Worm (Caenorhabditis elegans) whole organism, L1 larva: ENCODE results near the gene F07G11.1.

Experiments used
- aha-1 ChIP-seq: fragments of 150-350 bp; optimal IDR thresholded peaks from 2 replicates; lab custom pipeline; 2014; ENCODE audit warnings: missing biosample characterization, missing genetic modification characterization
- ceh-63 ChIP-seq: fragments of 200-800 bp; sonication (Bioruptor generic); optimal IDR thresholded peaks from 2 replicates; lab custom pipeline; 2018; ENCODE audit warnings: mild to moderate bottlenecking, missing genetic modification characterization, missing compliant biosample characterization
- jun-1 ChIP-seq: fragments of 150-350 bp; optimal IDR thresholded peaks from 2 replicates; lab custom pipeline; 2014; ENCODE audit warnings: missing biosample characterization, missing genetic modification reagents, missing genetic modification characterization
- lin-13 ChIP-seq: fragments of 150-350 bp; optimal IDR thresholded peaks from 2 replicates; lab custom pipeline; 2014; ENCODE audit warnings: missing biosample characterization, missing genetic modification reagents, missing genetic modification characterization
- mdl-1 ChIP-seq, 2 experiments: fragments of 150-350 bp; optimal IDR thresholded peaks; 2 replicates each; lab custom pipeline; 2014 to 2017; ENCODE audit warnings: missing biosample characterization in 2 of 2, missing genetic modification characterization in 2 of 2, inconsistent platforms in 1 of 2
- nhr-12 ChIP-seq: sonication (generic microtip); optimal IDR thresholded peaks from 2 replicates; lab custom pipeline; 2017; ENCODE audit warnings: missing biosample characterization, missing genetic modification characterization
- nhr-237 ChIP-seq: fragments of 150-350 bp; optimal IDR thresholded peaks from 2 replicates; lab custom pipeline; 2014; ENCODE audit warnings: missing biosample characterization, missing genetic modification characterization
- pag-3 ChIP-seq: sonication (generic microtip); optimal IDR thresholded peaks from 2 replicates; lab custom pipeline; 2017; ENCODE audit warnings: missing genetic modification characterization, mild to moderate bottlenecking, missing compliant biosample characterization, antibody characterized with exemption, borderline replicate concordance; ENCODE audit not compliant: insufficient read depth
- pqm-1 ChIP-seq: sonication (generic microtip); optimal IDR thresholded peaks from 3 replicates; lab custom pipeline; 2017; ENCODE audit warnings: missing biosample characterization, missing genetic modification characterization
- sup-37 ChIP-seq: fragments of 200-800 bp; sonication (Bioruptor generic); optimal IDR thresholded peaks from 2 replicates; lab custom pipeline; 2018; ENCODE audit warnings: mild to moderate bottlenecking, missing genetic modification characterization, missing compliant biosample characterization
- unc-62 ChIP-seq: fragments of 150-350 bp; optimal IDR thresholded peaks from 2 replicates; lab custom pipeline; 2014; ENCODE audit warnings: missing biosample characterization, missing genetic modification reagents, missing genetic modification characterization
- vab-15 ChIP-seq: sonication (generic microtip); optimal IDR thresholded peaks from 2 replicates; lab custom pipeline; 2017; ENCODE audit warnings: missing genotype, mild to moderate bottlenecking, missing genetic modification characterization, missing compliant biosample characterization
- zag-1 ChIP-seq: fragments of 150-350 bp; optimal IDR thresholded peaks from 2 replicates; lab custom pipeline; 2014; ENCODE audit warnings: missing biosample characterization, missing genetic modification characterization
- ztf-4 ChIP-seq: fragments of 150-350 bp; optimal IDR thresholded peaks from 2 replicates; lab custom pipeline; 2014; ENCODE audit warnings: missing biosample characterization, missing genetic modification characterization

DNA sequence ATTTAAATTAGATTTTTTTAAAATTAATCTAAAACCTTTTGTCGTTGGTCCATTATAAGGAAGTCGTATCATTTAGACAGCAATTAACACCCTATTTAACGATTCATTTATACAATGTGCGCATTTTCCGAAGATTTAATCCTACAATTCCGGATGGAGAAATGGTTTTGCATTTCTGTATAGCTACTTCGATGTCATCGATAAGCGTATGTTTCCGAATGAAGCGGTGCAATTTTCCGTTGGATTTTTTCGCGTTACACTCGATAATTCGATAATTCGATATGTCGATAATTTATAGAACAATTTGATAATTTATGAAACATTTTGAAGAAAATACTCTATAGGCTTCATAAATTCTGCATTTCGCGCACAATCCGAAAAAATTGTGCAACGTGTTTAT, 32.2 kb upstream of the F07G11.1 start, which contains the start of gene C13A2.10:
- TF ChIP-seq ztf-4 (tag; lab: Kevin White, UChicago) (no peak), ceh-63 (GFP tag; lab: Kevin White, UChicago) (no peak), nhr-237 (tag; lab: Kevin White, UChicago) (no peak), sup-37 (GFP tag; lab: Kevin White, UChicago) (no peak), mdl-1 (tag; optimal IDR thresholded peaks at IDR 0.05; lab: Kevin White, UChicago) (no peak), lin-13 (GFP tag; lab: Kevin White, UChicago) (no peak), jun-1 (tag; lab: Kevin White, UChicago) (no peak), pag-3 (tag; lab: Kevin White, UChicago) (no peak), aha-1 (no peak), zag-1 (tag; lab: Kevin White, UChicago) (no peak), unc-62 (GFP tag; lab: Kevin White, UChicago) (no peak), nhr-12 (tag; lab: Kevin White, UChicago) (no peak), vab-15 (tag; lab: Kevin White, UChicago) (no peak), pqm-1 (tag; lab: Kevin White, UChicago) (no peak)
